Fruit fly (Drosophila melanogaster) whole organism, embryonic: ENCODE data around the gene ebo.

Experiments
- Adf1 ChIP-seq: fragments of 200-800 bp; sonication (Bioruptor generic); IDR thresholded peaks from 2 replicates; pipeline ENCODE4 v1.3.6; 2022; ENCODE audit warnings: missing biosample characterization, missing genetic modification characterization
- B-H1 ChIP-seq: fragments of 200-800 bp; sonication (Bioruptor generic); IDR thresholded peaks from 3 replicates; pipeline ENCODE4 v1.3.6; 2022; ENCODE audit warnings: missing biosample characterization, missing genetic modification characterization
- Bteb2 ChIP-seq: fragments of 200-800 bp; sonication (Bioruptor generic); optimal IDR thresholded peaks from 2 replicates; lab custom pipeline; 2016; ENCODE audit warnings: missing biosample characterization, missing genetic modification characterization
- CG10321 ChIP-seq: fragments of 200-800 bp; sonication (Bioruptor generic); IDR thresholded peaks from 2 replicates; pipeline ENCODE4 v1.3.6; 2022; ENCODE audit warnings: missing biosample characterization, missing genetic modification characterization
- CG10462 ChIP-seq: fragments of 200-800 bp; sonication (Bioruptor generic); optimal IDR thresholded peaks from 2 replicates; lab custom pipeline; 2016; ENCODE audit warnings: missing biosample characterization, missing genetic modification characterization
- CG11247 ChIP-seq: fragments of 200-800 bp; sonication (Bioruptor generic); IDR thresholded peaks from 2 replicates; pipeline ENCODE4 v1.3.6; 2022; ENCODE audit warnings: missing biosample characterization, missing genetic modification characterization
- CG12219 ChIP-seq: fragments of 200-800 bp; sonication (Bioruptor generic); optimal IDR thresholded peaks from 3 replicates; lab custom pipeline; 2018; ENCODE audit warnings: missing biosample characterization, mild to moderate bottlenecking, missing genetic modification characterization
- CG12744 ChIP-seq: fragments of 200-800 bp; sonication (Bioruptor generic); optimal IDR thresholded peaks from 2 replicates; lab custom pipeline; 2016; ENCODE audit warnings: missing biosample characterization, missing genetic modification characterization
- CG13296 ChIP-seq: fragments of 200-800 bp; sonication (Bioruptor generic); optimal IDR thresholded peaks from 3 replicates; lab custom pipeline; 2018; ENCODE audit warnings: missing biosample characterization, mild to moderate bottlenecking, missing genetic modification characterization
- CG13775 ChIP-seq: fragments of 200-800 bp; sonication (Bioruptor generic); optimal IDR thresholded peaks from 3 replicates; lab custom pipeline; 2017; ENCODE audit warnings: missing biosample characterization, mild to moderate bottlenecking, missing genetic modification characterization
- CG14667 ChIP-seq: fragments of 200-800 bp; sonication (Bioruptor generic); IDR thresholded peaks from 2 replicates; pipeline ENCODE4 v1.3.6; 2022; ENCODE audit warnings: missing biosample characterization, missing genetic modification characterization
- CG1602 ChIP-seq: fragments of 200-800 bp; sonication (Bioruptor generic); optimal IDR thresholded peaks from 3 replicates; lab custom pipeline; 2016; ENCODE audit warnings: missing biosample characterization, missing genetic modification characterization
- CG16813 ChIP-seq: fragments of 200-800 bp; sonication (Bioruptor generic); IDR thresholded peaks from 3 replicates; pipeline ENCODE4 v1.3.6; 2022; ENCODE audit warnings: missing biosample characterization, missing genetic modification characterization; ENCODE audit not compliant: partially characterized antibody
- CG16815 ChIP-seq: fragments of 200-800 bp; sonication (Bioruptor generic); optimal IDR thresholded peaks from 3 replicates; lab custom pipeline; 2017; ENCODE audit warnings: missing biosample characterization, mild to moderate bottlenecking, missing genetic modification characterization
- CG17568 ChIP-seq: fragments of 200-800 bp; sonication (Bioruptor generic); optimal IDR thresholded peaks from 2 replicates; lab custom pipeline; 2018; ENCODE audit warnings: missing biosample characterization, mild to moderate bottlenecking, missing genetic modification characterization, moderate library complexity
- CG17802 ChIP-seq: fragments of 200-800 bp; sonication (Bioruptor generic); optimal IDR thresholded peaks from 2 replicates; lab custom pipeline; 2018; ENCODE audit warnings: missing biosample characterization, mild to moderate bottlenecking, missing genetic modification characterization, moderate library complexity
- CG1792 ChIP-seq: fragments of 200-800 bp; sonication (Bioruptor generic); optimal IDR thresholded peaks from 2 replicates; lab custom pipeline; 2016; ENCODE audit warnings: missing biosample characterization, missing genetic modification characterization
- CG33213 ChIP-seq: fragments of 200-800 bp; sonication (Bioruptor generic); optimal IDR thresholded peaks from 3 replicates; lab custom pipeline; 2016; ENCODE audit warnings: missing biosample characterization, missing genetic modification characterization
- CG34376 ChIP-seq: fragments of 200-800 bp; sonication (Bioruptor generic); optimal IDR thresholded peaks from 2 replicates; lab custom pipeline; 2018; ENCODE audit warnings: missing biosample characterization, mild to moderate bottlenecking, missing genetic modification characterization
- CG6813 ChIP-seq: fragments of 200-800 bp; sonication (Bioruptor generic); optimal IDR thresholded peaks from 2 replicates; lab custom pipeline; 2017; ENCODE audit warnings: missing biosample characterization, missing genetic modification characterization, mild to moderate bottlenecking, moderate library complexity, missing genetic modification reagents
- CG8765 ChIP-seq: fragments of 200-800 bp; sonication (Bioruptor generic); IDR thresholded peaks from 2 replicates; pipeline ENCODE4 v1.3.6; 2022; ENCODE audit warnings: missing biosample characterization, missing genetic modification characterization
- CG9727 ChIP-seq: fragments of 200-800 bp; sonication (Bioruptor generic); optimal IDR thresholded peaks from 3 replicates; lab custom pipeline; 2017; ENCODE audit warnings: missing biosample characterization, mild to moderate bottlenecking, missing genetic modification characterization
- Doc2 ChIP-seq: fragments of 200-800 bp; sonication (Bioruptor generic); IDR thresholded peaks from 2 replicates; pipeline ENCODE4 v1.3.6; 2022; ENCODE audit warnings: missing biosample characterization, missing genetic modification characterization
- Fer1 ChIP-seq: fragments of 200-800 bp; sonication (Bioruptor generic); optimal IDR thresholded peaks from 2 replicates; lab custom pipeline; 2017; ENCODE audit warnings: missing biosample characterization, mild to moderate bottlenecking, missing genetic modification characterization
- HmgD ChIP-seq: fragments of 200-800 bp; sonication (Bioruptor generic); optimal IDR thresholded peaks from 3 replicates; lab custom pipeline; 2016; ENCODE audit warnings: missing biosample characterization, missing genetic modification characterization
- Hr39 ChIP-seq: fragments of >200 bp; optimal IDR thresholded peaks from 2 replicates; lab custom pipeline; 2017
- Jarid2 ChIP-seq: fragments of 200-800 bp; sonication (Bioruptor generic); optimal IDR thresholded peaks from 3 replicates; lab custom pipeline; 2017; ENCODE audit warnings: mild to moderate bottlenecking, missing biosample characterization, missing genetic modification reagents, missing genetic modification characterization
- MBD-R2 ChIP-seq: fragments of 200-800 bp; sonication (Bioruptor generic); IDR thresholded peaks from 2 replicates; pipeline ENCODE4 v1.3.6; 2022; ENCODE audit warnings: missing biosample characterization, missing genetic modification characterization
- NK7.1 ChIP-seq: fragments of 200-800 bp; sonication (Bioruptor generic); optimal IDR thresholded peaks from 3 replicates; lab custom pipeline; 2016; ENCODE audit warnings: missing biosample characterization, missing genetic modification characterization
- Xrp1 ChIP-seq: fragments of 200-800 bp; sonication (Bioruptor generic); IDR thresholded peaks from 2 replicates; pipeline ENCODE4 v1.3.6; 2022; ENCODE audit warnings: missing biosample characterization, missing genetic modification characterization
- abd-A ChIP-seq: fragments of 200-800 bp; sonication (Bioruptor generic); optimal IDR thresholded peaks from 3 replicates; lab custom pipeline; 2019; ENCODE audit warnings: missing biosample characterization, mild to moderate bottlenecking, missing genetic modification characterization, moderate library complexity
- bab2 ChIP-seq: fragments of 200-800 bp; sonication (Bioruptor generic); optimal IDR thresholded peaks from 2 replicates; lab custom pipeline; 2016; ENCODE audit warnings: missing biosample characterization, missing genetic modification characterization
- caup ChIP-seq: fragments of 200-800 bp; sonication (Bioruptor generic); optimal IDR thresholded peaks from 3 replicates; lab custom pipeline; 2017; ENCODE audit warnings: missing biosample characterization, mild to moderate bottlenecking, missing genetic modification characterization, moderate library complexity; ENCODE audit not compliant: severe bottlenecking
- corto ChIP-seq: fragments of 200-800 bp; sonication (Bioruptor generic); optimal IDR thresholded peaks from 2 replicates; lab custom pipeline; 2016; ENCODE audit warnings: missing biosample characterization, mild to moderate bottlenecking, missing genetic modification characterization, moderate library complexity
- dan ChIP-seq: fragments of 200-800 bp; sonication (Bioruptor generic); IDR thresholded peaks from 2 replicates; pipeline ENCODE4 v1.3.6; 2022; ENCODE audit warnings: missing biosample characterization, missing genetic modification characterization
- ham ChIP-seq: fragments of 200-800 bp; sonication (Bioruptor generic); IDR thresholded peaks from 2 replicates; pipeline ENCODE4 v1.3.6; 2022; ENCODE audit warnings: missing biosample characterization, missing genetic modification characterization
- hb ChIP-seq: fragments of 200-800 bp; sonication (Bioruptor generic); IDR thresholded peaks from 3 replicates; pipeline ENCODE4 v1.3.6; 2022; ENCODE audit warnings: missing biosample characterization, missing genetic modification characterization; ENCODE audit not compliant: partially characterized antibody
- hkb ChIP-seq, 2 experiments: fragments of 200-800 bp in 1 of 2; fragments of >200 bp in 1 of 2; sonication (Bioruptor generic) in 1 of 2; IDR thresholded peaks in 1 of 2; optimal IDR thresholded peaks in 1 of 2; 2 replicates each; pipeline versions ENCODE4 v1.3.6 to Lab custom; 2017 to 2022; ENCODE audit warnings: missing biosample characterization in 1 of 2, missing genetic modification characterization in 1 of 2
- lola ChIP-seq, 3 experiments: fragments of >200 bp in 2 of 3; fragments of 200-800 bp in 1 of 3; sonication (Bioruptor generic) in 1 of 3; optimal IDR thresholded peaks; 2 replicates each; lab custom pipeline; 2017 to 2019; ENCODE audit warnings: missing biosample characterization in 3 of 3, missing genetic modification characterization in 3 of 3, mild to moderate bottlenecking in 1 of 3, moderate library complexity in 1 of 3
- nom ChIP-seq: fragments of 200-800 bp; sonication (Bioruptor generic); optimal IDR thresholded peaks from 2 replicates; lab custom pipeline; 2017; ENCODE audit warnings: missing biosample characterization, missing genetic modification characterization, mild to moderate bottlenecking, moderate library complexity, missing genetic modification reagents
- p53 ChIP-seq: fragments of 200-800 bp; sonication (Bioruptor generic); optimal IDR thresholded peaks from 2 replicates; lab custom pipeline; 2016; ENCODE audit warnings: missing biosample characterization, missing genetic modification characterization
- peb ChIP-seq: fragments of 200-800 bp; sonication (Bioruptor generic); IDR thresholded peaks from 2 replicates; pipeline ENCODE4 v1.3.6; 2022; ENCODE audit warnings: missing biosample characterization, missing genetic modification characterization
- pum ChIP-seq: fragments of 200-800 bp; sonication (Bioruptor generic); optimal IDR thresholded peaks from 2 replicates; lab custom pipeline; 2016; ENCODE audit warnings: missing biosample characterization, missing genetic modification characterization
- sisA ChIP-seq: fragments of 200-800 bp; sonication (Bioruptor generic); IDR thresholded peaks from 2 replicates; pipeline ENCODE4 v1.3.6; 2022; ENCODE audit warnings: missing biosample characterization, missing genetic modification characterization
- ssp ChIP-seq: fragments of 200-800 bp; sonication (Bioruptor generic); IDR thresholded peaks from 2 replicates; pipeline ENCODE4 v1.3.6; 2022; ENCODE audit warnings: missing biosample characterization, missing genetic modification characterization
- tap ChIP-seq: fragments of 200-800 bp; optimal IDR thresholded peaks from 3 replicates; lab custom pipeline; 2019; ENCODE audit warnings: missing biosample characterization, mild to moderate bottlenecking, missing genetic modification characterization, moderate library complexity
- tx ChIP-seq: fragments of 200-800 bp; sonication (Bioruptor generic); optimal IDR thresholded peaks from 2 replicates; lab custom pipeline; 2016; ENCODE audit warnings: missing biosample characterization, missing genetic modification characterization
- vnd ChIP-seq: fragments of 200-800 bp; sonication (Bioruptor generic); IDR thresholded peaks from 3 replicates; pipeline ENCODE4 v1.3.6; 2022; ENCODE audit warnings: missing biosample characterization, missing genetic modification characterization; ENCODE audit not compliant: partially characterized antibody
- yki ChIP-seq: fragments of >200 bp; optimal IDR thresholded peaks from 3 replicates; lab custom pipeline; 2018

ebo gene

DNA sequence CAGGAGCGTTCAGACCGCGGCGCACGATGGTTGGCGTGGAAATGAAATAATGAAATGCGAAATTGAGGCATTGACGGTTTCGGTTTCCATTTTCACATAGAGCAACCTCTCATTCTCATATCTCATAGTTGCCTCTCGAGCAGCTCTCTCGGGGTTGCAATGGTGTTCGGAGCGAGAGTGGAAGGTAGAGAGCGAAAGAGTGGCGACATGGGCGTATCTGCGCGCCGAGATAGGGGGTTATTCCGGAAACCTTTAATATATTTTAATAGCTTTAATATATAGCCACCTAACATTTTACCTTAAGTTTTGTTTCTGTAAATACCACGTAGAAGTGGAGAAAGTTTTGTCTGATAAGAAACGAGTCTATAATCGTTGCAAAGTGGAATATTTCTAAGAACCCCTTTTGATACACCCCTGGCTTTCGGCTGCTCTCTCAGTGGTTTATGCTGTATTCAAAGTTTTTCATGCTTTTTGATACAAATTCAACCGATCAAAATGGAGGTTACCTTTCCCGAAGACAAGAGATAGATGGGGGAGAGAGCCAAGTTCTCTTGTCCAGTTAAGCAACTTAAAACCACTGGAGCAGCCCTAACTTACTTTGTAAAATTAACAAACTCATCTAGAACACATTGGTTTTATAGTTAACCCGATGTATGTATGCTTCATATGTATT is 46.9 kb upstream of the ebo start, which contains the start of gene elav (continued):
- TF ChIP-seq hb, result no peak
- TF ChIP-seq ssp, result peak; percentile 93
- TF ChIP-seq caup (GFP tag; lab: Kevin White, UChicago), result peak; percentile 99
- TF ChIP-seq abd-A (tag; lab: Kevin White, UChicago), result peak; percentile 94
- TF ChIP-seq CG1792 (GFP tag; lab: Kevin White, UChicago), result peak; percentile 93
- peak; percentile 84 for TF ChIP-seq CG10321 (GFP tag; lab: Robert Waterston, UW)
- TF ChIP-seq corto, result peak; percentile 94
- peak; percentile 98 for TF ChIP-seq CG16815 (GFP tag; lab: Kevin White, UChicago)
- peak; percentile 98 for TF ChIP-seq MBD-R2
- TF ChIP-seq CG16813 (GFP tag; lab: Robert Waterston, UW), result no peak
- TF ChIP-seq Jarid2 (GFP tag; lab: Kevin White, UChicago), result peak; percentile 89
- peak; percentile 95 for TF ChIP-seq Bteb2
- TF ChIP-seq NK7.1, result peak; percentile 94
- peak; percentile 99 for TF ChIP-seq CG13296
- TF ChIP-seq tap, result peak; percentile 98
- peak; percentile 96 for TF ChIP-seq B-H1
- peak; percentile 98 for TF ChIP-seq sisA (GFP tag; lab: Robert Waterston, UW)
- peak; percentile 85 for TF ChIP-seq HmgD (GFP tag; lab: Kevin White, UChicago)
- peak; percentile 96 for TF ChIP-seq peb (GFP tag; lab: Robert Waterston, UW)
- no peak for TF ChIP-seq hkb (optimal IDR thresholded peaks at IDR 0.05; lab: Kevin White, UChicago)
- peak; percentile 99 for TF ChIP-seq hkb (GFP tag; IDR thresholded peaks at IDR 0.05; lab: Robert Waterston, UW)
- peak; percentile 98 for TF ChIP-seq nom (GFP tag; lab: Kevin White, UChicago)
- peak; percentile 97 for TF ChIP-seq bab2 (GFP tag; lab: Kevin White, UChicago)
- peak; percentile 86 for TF ChIP-seq CG17802
- TF ChIP-seq CG9727, result peak; percentile 99
- peak; percentile 98 for TF ChIP-seq CG17568
- peak; percentile 99 for TF ChIP-seq Xrp1
- TF ChIP-seq tx (GFP tag; lab: Kevin White, UChicago), result peak; percentile 95
- TF ChIP-seq p53 (GFP tag; lab: Kevin White, UChicago), result peak; percentile 80
- TF ChIP-seq Doc2 (GFP tag; lab: Robert Waterston, UW), result peak; percentile 93
- peak; percentile 97 for TF ChIP-seq pum (GFP tag; lab: Kevin White, UChicago)
- peak; percentile 97 for TF ChIP-seq CG8765
- peak; percentile 95 for TF ChIP-seq ham (GFP tag; lab: Robert Waterston, UW)
- peak; percentile 93 for TF ChIP-seq CG33213
- peak; percentile 100 for TF ChIP-seq Fer1 (GFP tag; lab: Kevin White, UChicago)
- TF ChIP-seq Adf1 (GFP tag; lab: Robert Waterston, UW), result peak; percentile 89
- peak; percentile 72 for TF ChIP-seq yki
- TF ChIP-seq CG13775 (GFP tag; lab: Kevin White, UChicago), result peak; percentile 99
- TF ChIP-seq CG12219 (GFP tag; lab: Kevin White, UChicago), result peak; percentile 98
- peak in 1 of 3 experiments; percentile 99 for TF ChIP-seq lola (GFP tag; optimal IDR thresholded peaks at IDR 0.05; lab: Kevin White, UChicago)
- peak; percentile 95 for TF ChIP-seq CG12744 (GFP tag; lab: Kevin White, UChicago)
- TF ChIP-seq CG10462 (GFP tag; lab: Kevin White, UChicago), result peak; percentile 98
- TF ChIP-seq CG1602, result peak; percentile 98
- peak; percentile 98 for TF ChIP-seq CG11247
- TF ChIP-seq CG6813, result peak; percentile 99
- TF ChIP-seq CG14667 (GFP tag; lab: Robert Waterston, UW), result peak; percentile 97
- TF ChIP-seq vnd, result no peak
- peak; percentile 100 for TF ChIP-seq CG34376 (GFP tag; lab: Kevin White, UChicago)
- TF ChIP-seq dan (GFP tag; lab: Robert Waterston, UW), result peak; percentile 93
- no peak for TF ChIP-seq Hr39 (lab: Kevin White, UChicago)
